Fruit fly (Drosophila melanogaster): Measurements from ENCODE around the gene Gba1b.

Gene Gba1b

DNA sequence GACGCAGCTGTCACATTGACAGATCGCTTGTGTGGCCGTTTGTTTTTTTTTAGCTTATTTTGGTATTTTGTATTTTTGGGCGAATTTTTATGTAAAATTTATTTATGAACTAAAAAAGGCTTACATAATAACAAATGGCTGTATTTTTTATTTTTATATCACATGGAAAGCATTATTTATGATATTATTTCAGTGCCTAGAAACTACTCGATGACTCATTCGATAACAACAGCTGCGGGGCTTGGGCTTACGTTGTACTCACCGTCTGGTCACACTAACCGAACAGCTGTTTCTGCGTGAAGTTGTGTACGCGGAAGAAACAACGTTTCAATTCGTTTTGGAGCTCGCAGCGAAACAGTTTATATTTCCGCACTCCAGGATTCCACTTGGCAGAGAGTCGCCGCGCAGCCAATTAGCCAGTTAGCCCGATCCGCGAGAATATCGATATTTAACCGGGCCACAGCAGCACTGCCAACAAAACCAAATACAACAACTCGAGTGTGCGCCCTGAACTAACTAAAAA lies 28.4 kb downstream of the Gba1b start, which contains the start of the genes Hmgcr and Rpn9 (continued):
- TF ChIP-seq Abd-B (GFP tag; optimal IDR thresholded peaks at IDR 0.05) (no peak), fd102C (GFP tag; optimal IDR thresholded peaks at IDR 0.05) (no peak), sisA (GFP tag; IDR thresholded peaks at IDR 0.05) (no peak), CG9437 (GFP tag; optimal IDR thresholded peaks at IDR 0.05) (peak; percentile 58), CG15601 (tag; optimal IDR thresholded peaks at IDR 0.05) (peak; percentile 76), CG5180 (GFP tag; optimal IDR thresholded peaks at IDR 0.05) (no peak), CG12104 (GFP tag; optimal IDR thresholded peaks at IDR 0.05) (no peak), lbe (GFP tag; optimal IDR thresholded peaks at IDR 0.05) (no peak), gsb-n (tag; optimal IDR thresholded peaks at IDR 0.05) (peak; percentile 49), CG13287 (GFP tag; IDR thresholded peaks at IDR 0.05; ENCODE audit: partially characterized antibody) (peak; percentile 57; the same call in 1 of the 2 replicates), CG12942 (GFP tag; optimal IDR thresholded peaks at IDR 0.05) (no peak), lola (GFP tag; optimal IDR thresholded peaks at IDR 0.05) (no peak), gcm2 (GFP tag; optimal IDR thresholded peaks at IDR 0.05) (no peak), disco-r (GFP tag; optimal IDR thresholded peaks at IDR 0.05) (no peak), CG11696 (GFP tag; IDR thresholded peaks at IDR 0.05) (no peak), CG32767 (GFP tag; IDR thresholded peaks at IDR 0.05) (no peak), ewg (GFP tag; optimal IDR thresholded peaks at IDR 0.05) (peak; percentile 70), oc (tag; optimal IDR thresholded peaks at IDR 0.05) (no peak), Ets97D (GFP tag; optimal IDR thresholded peaks at IDR 0.05) (peak; percentile 92), Mad (GFP tag; optimal IDR thresholded peaks at IDR 0.05) (peak; percentile 31), CG17802 (tag; optimal IDR thresholded peaks at IDR 0.05) (no peak), pzg (GFP tag; optimal IDR thresholded peaks at IDR 0.05) (peak; percentile 90), CG8281 (tag; optimal IDR thresholded peaks at IDR 0.05) (no peak), CG3838 (GFP tag; optimal IDR thresholded peaks at IDR 0.05) (no peak), CG30403 (GFP tag; optimal IDR thresholded peaks at IDR 0.05) (peak; percentile 13), CG8478 (optimal IDR thresholded peaks at IDR 0.05) (no peak), tx (GFP tag; optimal IDR thresholded peaks at IDR 0.05) (no peak), Oaz (GFP tag; IDR thresholded peaks at IDR 0.05) (no peak), CG18476 (GFP tag; optimal IDR thresholded peaks at IDR 0.05) (no peak), Sox100B (GFP tag; optimal IDR thresholded peaks at IDR 0.05) (no peak), gsb (GFP tag; IDR thresholded peaks at IDR 0.05) (no peak), CG7271 (tag; optimal IDR thresholded peaks at IDR 0.05) (no peak), lmd (GFP tag; IDR thresholded peaks at IDR 0.05) (no peak), Tbp (GFP tag; optimal IDR thresholded peaks at IDR 0.05) (no peak), crol (GFP tag; IDR thresholded peaks at IDR 0.05) (no peak), jumu (GFP tag; optimal IDR thresholded peaks at IDR 0.05) (peak; percentile 8), odd (GFP tag; optimal IDR thresholded peaks at IDR 0.05) (no peak), CG2199 (GFP tag; IDR thresholded peaks at IDR 0.05) (no peak), crp (GFP tag; optimal IDR thresholded peaks at IDR 0.05) (peak; percentile 85 to 98), CG32532 (GFP tag; IDR thresholded peaks at IDR 0.05) (no peak), CG5953 (GFP tag; IDR thresholded peaks at IDR 0.05) (no peak), CG9797 (GFP tag; optimal IDR thresholded peaks at IDR 0.05) (peak; percentile 97), sr (GFP tag; IDR thresholded peaks at IDR 0.05) (no peak), CG1024 (GFP tag; IDR thresholded peaks at IDR 0.05) (no peak), corto (GFP tag; optimal IDR thresholded peaks at IDR 0.05) (no peak), prd (optimal IDR thresholded peaks at IDR 0.05) (no peak), prd (GFP tag; IDR thresholded peaks at IDR 0.05) (no peak), CG9876 (GFP tag; optimal IDR thresholded peaks at IDR 0.05) (no peak), CG6854 (GFP tag; optimal IDR thresholded peaks at IDR 0.05) (no peak), sug (tag; optimal IDR thresholded peaks at IDR 0.05) (peak; percentile 33), vvl (GFP tag; IDR thresholded peaks at IDR 0.05) (no peak), B-H1 (GFP tag; IDR thresholded peaks at IDR 0.05) (no peak)
